Worm (Caenorhabditis elegans): ENCODE measurements around the gene dct-6.

DNA sequence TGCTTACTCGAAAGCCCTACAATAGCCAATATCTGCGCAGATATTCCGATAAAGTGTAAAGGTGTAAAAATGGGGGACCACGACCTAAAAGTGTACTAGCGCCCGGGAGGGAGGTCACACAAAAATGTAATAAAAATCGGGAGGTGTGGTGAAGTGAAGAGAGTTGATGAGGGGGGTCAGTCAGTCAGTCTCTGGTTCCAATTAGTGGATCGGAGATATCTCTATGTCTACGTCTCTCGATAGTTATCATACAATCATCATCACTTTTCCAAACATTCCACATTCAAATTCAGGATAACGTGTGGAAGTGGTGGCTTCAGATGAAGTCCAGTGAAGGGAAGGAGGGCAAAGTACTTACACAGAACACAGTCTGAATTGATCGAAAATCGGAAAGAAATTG lies 9.8 kb downstream of the dct-6 start:
- TF ChIP-seq nhr-21 (tag; optimal IDR thresholded peaks at IDR 0.05), result no peak
- no peak for TF ChIP-seq unc-62 (GFP tag; optimal IDR thresholded peaks at IDR 0.05)
- TF ChIP-seq fos-1 (tag; optimal IDR thresholded peaks at IDR 0.05), result no peak
- no peak for TF ChIP-seq ama-1 (optimal IDR thresholded peaks at IDR 0.05)
- no peak for TF ChIP-seq nhr-10 (tag; optimal IDR thresholded peaks at IDR 0.05)
- no peak for TF ChIP-seq sma-3 (GFP tag; optimal IDR thresholded peaks at IDR 0.05)
- TF ChIP-seq nhr-11 (tag; optimal IDR thresholded peaks at IDR 0.05), result no peak
- TF ChIP-seq ceh-16 (tag; optimal IDR thresholded peaks at IDR 0.05), result no peak
- no peak for TF ChIP-seq aly-2 (tag; optimal IDR thresholded peaks at IDR 0.05)
- TF ChIP-seq egl-27 (tag; optimal IDR thresholded peaks at IDR 0.05), result no peak
- no peak for TF ChIP-seq Y55F3AM.14 (GFP tag; optimal IDR thresholded peaks at IDR 0.05)
- no peak for TF ChIP-seq snpc-4 (tag; optimal IDR thresholded peaks at IDR 0.05)
- TF ChIP-seq nhr-25 (tag; optimal IDR thresholded peaks at IDR 0.05), result no peak

Data from whole organism, L2 larva.